Fruit fly (Drosophila melanogaster): ENCODE measurements around the gene Marcal1.

dm6 chr2L:4936325-4936869 is 18.9 kb upstream of the Marcal1 start, which contains the start of gene hoe2:
- TF ChIP-seq CG8478 (optimal IDR thresholded peaks at IDR 0.05) = no peak
- TF ChIP-seq CTCF (optimal IDR thresholded peaks at IDR 0.05) = no peak

All from S2 (cell line).